Worm (Caenorhabditis elegans): ENCODE data around the gene srab-11.

The srab-11 gene

ce11 chrV:3146932-3147331 is at the start of gene srab-11:
Gene srab-11, minus strand, starts transcription at chrV:3147032.
- TF ChIP-seq hmbx-1 (tag; optimal IDR thresholded peaks at IDR 0.05) = no peak

- TF ChIP-seq hmbx-1 (tag; optimal IDR thresholded peaks at IDR 0.05) (no peak), aly-1 (tag; optimal IDR thresholded peaks at IDR 0.05) (no peak), tbx-11 (GFP tag; IDR thresholded peaks at IDR 0.05) (no peak), ceh-13 (GFP tag; optimal IDR thresholded peaks at IDR 0.05) (no peak), tra-4 (tag; optimal IDR thresholded peaks at IDR 0.05) (no peak), flt-1 (GFP tag; IDR thresholded peaks at IDR 0.05) (no peak), sea-1 (GFP tag; conservative IDR thresholded peaks at IDR 0.05) (no peak), ama-1 (optimal IDR thresholded peaks at IDR 0.05) (no peak), hnd-1 (tag; optimal IDR thresholded peaks at IDR 0.05) (no peak), F13C5.2 (tag; optimal IDR thresholded peaks at IDR 0.05) (no peak), ets-7 (tag; optimal IDR thresholded peaks at IDR 0.05) (no peak), scrt-1 (GFP tag; IDR thresholded peaks at IDR 0.05) (no peak), hmg-4 (GFP tag; optimal IDR thresholded peaks at IDR 0.05) (no peak), tbx-37 (GFP tag; conservative IDR thresholded peaks at IDR 0.05) (no peak), pes-1 (GFP tag; IDR thresholded peaks at IDR 0.05) (no peak), B0310.2 (tag; optimal IDR thresholded peaks at IDR 0.05) (no peak), ceh-36 (tag; optimal IDR thresholded peaks at IDR 0.05) (no peak)
These were observed 49.0 kb upstream of the srab-11 start for ce11 chrV:3195814-3196213.

ce11 chrV:3194952-3195450 is 48.2 kb upstream of the srab-11 start, which contains the start of gene Y73C8B.2:
Gene Y73C8B.2, minus strand, starts transcription at chrV:3195002.
- TF ChIP-seq tbx-11 (GFP tag; IDR thresholded peaks at IDR 0.05) = peak; percentile 39; the same call in 1 of the 2 replicates
- TF ChIP-seq F13C5.2 (tag; optimal IDR thresholded peaks at IDR 0.05) = peak; percentile 5
- no peak for TF ChIP-seq tra-4 (tag; optimal IDR thresholded peaks at IDR 0.05)

- TF ChIP-seq F13C5.2 (tag; optimal IDR thresholded peaks at IDR 0.05) (no peak), ceh-13 (GFP tag; optimal IDR thresholded peaks at IDR 0.05) (no peak), B0310.2 (tag; optimal IDR thresholded peaks at IDR 0.05) (no peak), tbx-37 (GFP tag; conservative IDR thresholded peaks at IDR 0.05) (no peak)
These were observed 46.3 kb upstream of the srab-11 start, which contains the start of the genes Y73C8B.3 and Y73C8B.9 for ce11 chrV:3193091-3193608. Gene Y73C8B.3, minus strand, starts transcription at chrV:3193237. Gene Y73C8B.9, plus strand, starts transcription at chrV:3193558.

ce11 chrV:3188043-3188442 is 41.2 kb upstream of the srab-11 start, which contains the start of gene lag-2:
Gene lag-2, plus strand, starts transcription at chrV:3188343.
- no peak for TF ChIP-seq tbx-11 (GFP tag; IDR thresholded peaks at IDR 0.05)

- no peak for TF ChIP-seq ama-1 (optimal IDR thresholded peaks at IDR 0.05)
- TF ChIP-seq ceh-36 (tag; optimal IDR thresholded peaks at IDR 0.05) = no peak
- no peak for TF ChIP-seq aly-1 (tag; optimal IDR thresholded peaks at IDR 0.05)
- no peak for TF ChIP-seq hmg-4 (GFP tag; optimal IDR thresholded peaks at IDR 0.05)
- TF ChIP-seq tbx-11 (GFP tag; IDR thresholded peaks at IDR 0.05) = no peak
- TF ChIP-seq scrt-1 (GFP tag; IDR thresholded peaks at IDR 0.05) = no peak
- no peak for TF ChIP-seq flt-1 (GFP tag; IDR thresholded peaks at IDR 0.05)
- TF ChIP-seq ceh-13 (GFP tag; optimal IDR thresholded peaks at IDR 0.05) = no peak
- no peak for TF ChIP-seq sea-1 (GFP tag; conservative IDR thresholded peaks at IDR 0.05)
These were observed 39.0 kb upstream of the srab-11 start for ce11 chrV:3185855-3186254.

ce11 chrV:3176161-3176560 is 29.3 kb upstream of the srab-11 start, which contains the start of gene srab-8:
Gene srab-8, plus strand, starts transcription at chrV:3176461.
- no peak for TF ChIP-seq sea-1 (GFP tag; conservative IDR thresholded peaks at IDR 0.05)
- TF ChIP-seq tbx-37 (GFP tag; conservative IDR thresholded peaks at IDR 0.05) = no peak
- TF ChIP-seq pes-1 (GFP tag; IDR thresholded peaks at IDR 0.05) = no peak

- no peak for TF ChIP-seq flt-1 (GFP tag; IDR thresholded peaks at IDR 0.05)
These were observed 24.8 kb upstream of the srab-11 start for ce11 chrV:3171625-3172024.

ce11 chrV:3169838-3170237 is 23.0 kb upstream of the srab-11 start, which contains the start of gene srbc-6:
Gene srbc-6, plus strand, starts transcription at chrV:3170138.
- TF ChIP-seq F13C5.2 (tag; optimal IDR thresholded peaks at IDR 0.05) = no peak

- TF ChIP-seq B0310.2 (tag; optimal IDR thresholded peaks at IDR 0.05) (no peak), hmbx-1 (tag; optimal IDR thresholded peaks at IDR 0.05) (no peak), flt-1 (GFP tag; IDR thresholded peaks at IDR 0.05) (no peak), F13C5.2 (tag; optimal IDR thresholded peaks at IDR 0.05) (no peak), hnd-1 (tag; optimal IDR thresholded peaks at IDR 0.05) (no peak), hmg-4 (GFP tag; optimal IDR thresholded peaks at IDR 0.05) (no peak), tra-4 (tag; optimal IDR thresholded peaks at IDR 0.05) (no peak), ama-1 (optimal IDR thresholded peaks at IDR 0.05) (no peak), scrt-1 (GFP tag; IDR thresholded peaks at IDR 0.05) (no peak), sea-1 (GFP tag; conservative IDR thresholded peaks at IDR 0.05) (no peak), ceh-36 (tag; optimal IDR thresholded peaks at IDR 0.05) (no peak), pes-1 (GFP tag; IDR thresholded peaks at IDR 0.05) (no peak), tbx-37 (GFP tag; conservative IDR thresholded peaks at IDR 0.05) (no peak)
These were observed 21.8 kb upstream of the srab-11 start, which contains the start of gene C36C5.15 for ce11 chrV:3168650-3169049. Gene C36C5.15, minus strand, starts transcription at chrV:3168750.

Measured in whole organism, early embryonic.